Worm (Caenorhabditis elegans) whole organism, young adult: Measurements from ENCODE around the gene catp-7.

Source experiments
- B0019.2 ChIP-seq: fragments of 200-800 bp; sonication (Bioruptor generic); conservative IDR thresholded peaks from 2 replicates; pipeline ENCODE4 v1.3.6; 2022; ENCODE audit warnings: missing genetic modification reagents, missing genetic modification characterization, missing compliant biosample characterization
- B0261.1 ChIP-seq: sonication (generic microtip); optimal IDR thresholded peaks from 2 replicates; lab custom pipeline; 2016; ENCODE audit warnings: mild to moderate bottlenecking, missing genetic modification characterization, moderate library complexity, missing compliant biosample characterization
- B0336.3 ChIP-seq: fragments of 200-800 bp; sonication (Bioruptor generic); IDR thresholded peaks from 2 replicates; pipeline ENCODE4 v1.3.6; 2022; ENCODE audit warnings: missing genetic modification characterization, missing compliant biosample characterization
- F10E7.11 ChIP-seq: sonication (generic microtip); optimal IDR thresholded peaks from 2 replicates; lab custom pipeline; 2017; ENCODE audit warnings: mild to moderate bottlenecking, missing genetic modification characterization, moderate library complexity, missing compliant biosample characterization
- F37B4.10 ChIP-seq: fragments of 200-800 bp; sonication (Bioruptor generic); IDR thresholded peaks from 2 replicates; pipeline ENCODE4 v1.3.6; 2022; ENCODE audit warnings: missing genetic modification characterization, missing compliant biosample characterization
- F55B11.4 ChIP-seq: sonication (generic microtip); optimal IDR thresholded peaks from 2 replicates; lab custom pipeline; 2016; ENCODE audit warnings: missing compliant biosample characterization, missing genetic modification characterization, borderline replicate concordance; ENCODE audit not compliant: insufficient read depth
- Y53G8AR.9 ChIP-seq: fragments of 200-800 bp; sonication (Bioruptor generic); conservative IDR thresholded peaks from 2 replicates; pipeline ENCODE4 v1.3.6; 2022; ENCODE audit warnings: missing genetic modification reagents, missing genetic modification characterization, missing compliant biosample characterization
- Y56A3A.18 ChIP-seq: fragments of 200-800 bp; sonication (Bioruptor generic); IDR thresholded peaks from 2 replicates; pipeline ENCODE4 v1.3.6; 2022; ENCODE audit warnings: missing genetic modification reagents, missing genetic modification characterization, missing compliant biosample characterization
- akir-1 ChIP-seq: fragments of 200-800 bp; sonication (Bioruptor generic); optimal IDR thresholded peaks from 2 replicates; lab custom pipeline; 2018; ENCODE audit warnings: mild to moderate bottlenecking, missing genetic modification characterization, moderate library complexity, missing compliant biosample characterization
- aptf-3 ChIP-seq: fragments of 200-800 bp; sonication (Bioruptor generic); IDR thresholded peaks from 2 replicates; pipeline ENCODE4 v1.3.6; 2022; ENCODE audit warnings: missing genetic modification characterization, missing compliant biosample characterization
- atf-7 ChIP-seq: sonication (generic microtip); optimal IDR thresholded peaks from 2 replicates; lab custom pipeline; 2017; ENCODE audit warnings: mild to moderate bottlenecking, missing genetic modification characterization, missing compliant biosample characterization
- attf-5 ChIP-seq: fragments of 200-800 bp; sonication (Bioruptor generic); optimal IDR thresholded peaks from 2 replicates; lab custom pipeline; 2018; ENCODE audit warnings: mild to moderate bottlenecking, missing genetic modification characterization, missing compliant biosample characterization
- attf-6 ChIP-seq: fragments of 200-800 bp; sonication (Bioruptor generic); IDR thresholded peaks from 2 replicates; pipeline ENCODE4 v1.3.6; 2022; ENCODE audit warnings: missing genetic modification reagents, missing genetic modification characterization, missing compliant biosample characterization
- cebp-1 ChIP-seq, 2 experiments: fragments of 200-800 bp in 1 of 2; sonication (Bioruptor generic) in 1 of 2; sonication (generic microtip) in 1 of 2; IDR thresholded peaks in 1 of 2; optimal IDR thresholded peaks in 1 of 2; 2 replicates each; pipeline versions ENCODE4 v1.3.6 to Lab custom; 2017 to 2022; ENCODE audit warnings: missing compliant biosample characterization in 2 of 2, missing genetic modification characterization in 2 of 2, mild to moderate bottlenecking in 1 of 2, missing genetic modification reagents in 1 of 2, moderate library complexity in 1 of 2
- ceh-91 ChIP-seq: fragments of 200-800 bp; sonication (Bioruptor generic); IDR thresholded peaks from 2 replicates; pipeline ENCODE4 v1.3.6; 2022; ENCODE audit warnings: missing genetic modification reagents, missing genetic modification characterization, missing compliant biosample characterization
- chd-7 ChIP-seq: sonication (generic microtip); optimal IDR thresholded peaks from 2 replicates; lab custom pipeline; 2016; ENCODE audit warnings: mild to moderate bottlenecking, missing genetic modification characterization, moderate library complexity, missing compliant biosample characterization
- egl-44 ChIP-seq: fragments of 200-800 bp; sonication (Bioruptor generic); IDR thresholded peaks from 2 replicates; pipeline ENCODE4 v1.3.6; 2022; ENCODE audit warnings: missing genetic modification reagents, missing genetic modification characterization, missing compliant biosample characterization
- ekl-4 ChIP-seq: fragments of 200-800 bp; sonication (Bioruptor generic); IDR thresholded peaks from 2 replicates; pipeline ENCODE4 v1.3.6; 2022; ENCODE audit warnings: missing genetic modification reagents, missing genetic modification characterization, missing compliant biosample characterization
- fkh-3 ChIP-seq: sonication (generic microtip); optimal IDR thresholded peaks from 2 replicates; lab custom pipeline; 2016; ENCODE audit warnings: mild to moderate bottlenecking, missing genetic modification characterization, missing compliant biosample characterization
- gei-17 ChIP-seq: fragments of 200-800 bp; sonication (Bioruptor generic); optimal IDR thresholded peaks from 2 replicates; lab custom pipeline; 2018; ENCODE audit warnings: mild to moderate bottlenecking, missing genetic modification characterization, missing compliant biosample characterization
- him-1 ChIP-seq: sonication (generic microtip); optimal IDR thresholded peaks from 2 replicates; lab custom pipeline; 2016; ENCODE audit warnings: missing genotype, missing genetic modification reagents, missing genetic modification characterization, missing compliant biosample characterization
- hlh-26 ChIP-seq: fragments of 200-800 bp; sonication (Bioruptor generic); conservative IDR thresholded peaks from 2 replicates; pipeline ENCODE4 v1.3.6; 2022; ENCODE audit warnings: missing genetic modification reagents, missing genetic modification characterization, missing compliant biosample characterization
- hmg-1.2 ChIP-seq: fragments of 200-800 bp; sonication (Bioruptor generic); IDR thresholded peaks from 2 replicates; pipeline ENCODE4 v1.3.6; 2022; ENCODE audit warnings: missing genetic modification reagents, missing genetic modification characterization, missing compliant biosample characterization
- hmg-20 ChIP-seq: fragments of 200-800 bp; sonication (Bioruptor generic); IDR thresholded peaks from 2 replicates; pipeline ENCODE4 v1.3.6; 2022; ENCODE audit warnings: missing genetic modification reagents, missing genetic modification characterization, missing compliant biosample characterization
- hrde-1 ChIP-seq: sonication (generic microtip); optimal IDR thresholded peaks from 2 replicates; lab custom pipeline; 2016; ENCODE audit warnings: missing genetic modification characterization, mild to moderate bottlenecking, missing compliant biosample characterization, moderate library complexity, missing genotype, missing genetic modification reagents, borderline replicate concordance
- hsf-1 ChIP-seq: fragments of 200-800 bp; sonication (Bioruptor generic); IDR thresholded peaks from 2 replicates; pipeline ENCODE4 v1.3.6; 2022; ENCODE audit warnings: missing genetic modification reagents, missing genetic modification characterization, missing compliant biosample characterization
- let-526 ChIP-seq: fragments of 200-800 bp; sonication (Bioruptor generic); IDR thresholded peaks from 2 replicates; pipeline ENCODE4 v1.3.6; 2022; ENCODE audit warnings: missing genetic modification reagents, missing genetic modification characterization, missing compliant biosample characterization
- let-607 ChIP-seq, 2 experiments: fragments of 200-800 bp in 1 of 2; sonication (Bioruptor generic) in 1 of 2; sonication (generic microtip) in 1 of 2; optimal IDR thresholded peaks; 2 replicates each; lab custom pipeline; 2016 to 2018; ENCODE audit warnings: mild to moderate bottlenecking in 2 of 2, missing compliant biosample characterization in 2 of 2, missing genetic modification characterization in 2 of 2, moderate library complexity in 2 of 2, missing genotype in 1 of 2
- lin-40 ChIP-seq: sonication (generic microtip); optimal IDR thresholded peaks from 2 replicates; lab custom pipeline; 2016; ENCODE audit warnings: missing genetic modification characterization, mild to moderate bottlenecking, missing compliant biosample characterization, missing genotype, missing genetic modification reagents
- lin-54 ChIP-seq: fragments of 200-800 bp; sonication (Bioruptor generic); optimal IDR thresholded peaks from 2 replicates; lab custom pipeline; 2018; ENCODE audit warnings: mild to moderate bottlenecking, missing genetic modification characterization, missing compliant biosample characterization
- lir-1 ChIP-seq: fragments of 200-800 bp; sonication (Bioruptor generic); conservative IDR thresholded peaks from 2 replicates; pipeline ENCODE4 v1.3.6; 2022; ENCODE audit warnings: missing genetic modification reagents, missing genetic modification characterization, missing compliant biosample characterization
- lsl-1 ChIP-seq: fragments of 200-800 bp; sonication (Bioruptor generic); optimal IDR thresholded peaks from 2 replicates; lab custom pipeline; 2018; ENCODE audit warnings: mild to moderate bottlenecking, missing genetic modification characterization, moderate library complexity, missing compliant biosample characterization
- madf-10 ChIP-seq: sonication (generic microtip); optimal IDR thresholded peaks from 2 replicates; lab custom pipeline; 2016; ENCODE audit warnings: mild to moderate bottlenecking, missing genetic modification characterization, missing compliant biosample characterization
- madf-3 ChIP-seq: fragments of 200-800 bp; sonication (Bioruptor generic); IDR thresholded peaks from 2 replicates; pipeline ENCODE4 v1.3.6; 2022; ENCODE audit warnings: missing genetic modification reagents, missing genetic modification characterization, missing compliant biosample characterization
- madf-6 ChIP-seq: fragments of 200-800 bp; sonication (Bioruptor generic); IDR thresholded peaks from 2 replicates; pipeline ENCODE4 v1.3.6; 2022; ENCODE audit warnings: missing genetic modification reagents, missing genetic modification characterization, missing compliant biosample characterization
- mel-28 ChIP-seq: sonication (generic microtip); optimal IDR thresholded peaks from 2 replicates; lab custom pipeline; 2016; ENCODE audit warnings: borderline replicate concordance, mild to moderate bottlenecking, missing genetic modification characterization, missing compliant biosample characterization
- mes-4 ChIP-seq: sonication (generic microtip); optimal IDR thresholded peaks from 2 replicates; lab custom pipeline; 2016; ENCODE audit warnings: missing genotype, missing genetic modification characterization, missing compliant biosample characterization
- nfyb-1 ChIP-seq: fragments of 200-800 bp; sonication (Bioruptor generic); IDR thresholded peaks from 2 replicates; pipeline ENCODE4 v1.3.6; 2022; ENCODE audit warnings: missing genetic modification reagents, missing genetic modification characterization, missing compliant biosample characterization
- nhr-27 ChIP-seq: fragments of 200-800 bp; sonication (Bioruptor generic); optimal IDR thresholded peaks from 2 replicates; lab custom pipeline; 2018; ENCODE audit warnings: mild to moderate bottlenecking, missing genetic modification characterization, moderate library complexity, missing compliant biosample characterization
- nhr-80 ChIP-seq: sonication (generic microtip); optimal IDR thresholded peaks from 2 replicates; lab custom pipeline; 2016; ENCODE audit warnings: missing genetic modification characterization, missing compliant biosample characterization
- rpc-1 ChIP-seq, 2 experiments: fragments of 150-350 bp in 1 of 2; sonication (generic microtip) in 1 of 2; optimal IDR thresholded peaks; 2 replicates each; lab custom pipeline; 2014 to 2018; ENCODE audit warnings: missing biosample characterization in 1 of 2, missing genetic modification characterization in 1 of 2, missing genetic modification reagents in 1 of 2, missing genotype in 1 of 2
- tlf-1 ChIP-seq: fragments of 200-800 bp; sonication (Bioruptor generic); optimal IDR thresholded peaks from 2 replicates; lab custom pipeline; 2018; ENCODE audit warnings: mild to moderate bottlenecking, missing genetic modification characterization, missing compliant biosample characterization
- xnd-1 ChIP-seq: sonication (generic microtip); optimal IDR thresholded peaks from 2 replicates; lab custom pipeline; 2016; ENCODE audit warnings: missing genotype, missing genetic modification reagents, missing genetic modification characterization, missing compliant biosample characterization
- zim-3 ChIP-seq: sonication (generic microtip); optimal IDR thresholded peaks from 2 replicates; lab custom pipeline; 2017; ENCODE audit warnings: mild to moderate bottlenecking, missing genetic modification characterization, moderate library complexity, missing compliant biosample characterization
- ztf-22 ChIP-seq: fragments of 200-800 bp; sonication (Bioruptor generic); optimal IDR thresholded peaks from 2 replicates; lab custom pipeline; 2018; ENCODE audit warnings: mild to moderate bottlenecking, missing genetic modification characterization, moderate library complexity, missing compliant biosample characterization

The catp-7 gene

DNA sequence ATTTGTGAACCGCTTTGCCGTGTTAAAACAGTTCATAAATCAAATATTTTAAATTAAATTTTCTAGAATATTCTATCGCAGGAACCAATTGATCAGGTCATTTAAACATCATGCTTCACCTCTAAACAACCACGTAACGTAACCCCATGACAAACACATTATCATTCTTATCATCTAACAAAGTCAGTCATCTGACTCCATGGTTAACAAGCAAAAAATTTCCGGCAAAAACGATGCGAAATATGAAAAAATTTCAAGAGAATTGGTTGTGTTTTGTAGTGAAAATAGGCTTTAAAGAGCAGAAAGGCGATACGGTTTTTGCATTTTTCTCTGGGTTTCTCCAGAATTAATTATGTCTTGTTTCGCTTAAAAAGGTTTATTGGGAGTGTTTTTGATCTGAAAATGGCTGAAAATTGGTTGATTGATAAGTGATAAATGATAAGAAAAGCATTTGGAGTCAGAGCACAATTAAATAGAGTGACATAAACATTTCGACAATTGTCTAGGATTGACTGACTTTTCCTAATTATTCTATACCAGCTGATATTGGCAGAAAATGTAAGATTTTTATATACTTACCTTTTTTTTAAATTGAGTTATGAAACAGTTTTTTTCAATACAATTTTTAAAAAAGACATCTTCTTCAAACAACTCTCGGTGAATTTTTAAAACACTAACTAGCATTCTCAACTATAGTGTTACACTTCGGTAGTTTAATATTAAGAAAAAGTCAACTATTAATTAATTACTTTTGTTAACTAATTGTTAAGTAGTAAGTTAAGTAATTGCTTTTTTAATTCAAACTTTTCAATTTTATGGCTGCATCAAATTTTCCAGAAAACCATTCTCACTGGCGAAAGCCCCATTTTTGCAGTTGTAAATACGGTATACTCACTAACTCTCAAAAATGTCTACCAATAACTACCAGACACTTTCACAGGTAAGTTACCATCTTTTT is at the start of gene catp-7:
Gene catp-7 (plus strand): TSS at position 908 of the 958 bp plus-strand sequence.
- TF ChIP-seq lsl-1 (GFP tag; lab: Kevin White, UChicago) (no peak), B0336.3 (GFP tag; lab: Robert Waterston, UW) (no peak), fkh-3 (no peak), madf-10 (no peak), aptf-3 (GFP tag; lab: Robert Waterston, UW) (no peak), let-607 (tag; optimal IDR thresholded peaks at IDR 0.05; lab: Kevin White, UChicago) (peak in 1 of 2 experiments; percentile 44), chd-7 (tag; lab: Kevin White, UChicago) (peak; percentile 42), lin-54 (GFP tag; lab: Kevin White, UChicago) (no peak), him-1 (tag; lab: Kevin White, UChicago) (no peak), hrde-1 (tag; lab: Kevin White, UChicago) (no peak), cebp-1 (GFP tag; IDR thresholded peaks at IDR 0.05; lab: Robert Waterston, UW) (no peak), cebp-1 (tag; optimal IDR thresholded peaks at IDR 0.05; lab: Kevin White, UChicago) (peak; percentile 58), hmg-1.2 (GFP tag; lab: Robert Waterston, UW) (no peak), Y53G8AR.9 (0 out of 2 replicates have a peak, but pooled peaks have one; percentile 41), egl-44 (GFP tag; lab: Robert Waterston, UW) (no peak), akir-1 (GFP tag; lab: Kevin White, UChicago) (no peak), nhr-80 (tag; lab: Kevin White, UChicago) (peak; percentile 87), tlf-1 (GFP tag; lab: Kevin White, UChicago) (no peak), nhr-27 (tag; lab: Kevin White, UChicago) (no peak), ekl-4 (GFP tag; lab: Robert Waterston, UW) (no peak), mes-4 (tag; lab: Kevin White, UChicago) (no peak), gei-17 (GFP tag; lab: Kevin White, UChicago) (no peak), F10E7.11 (no peak), hsf-1 (GFP tag; lab: Robert Waterston, UW) (peak; percentile 84; the same call in 1 of the 2 replicates), F55B11.4 (no peak), lir-1 (GFP tag; lab: Robert Waterston, UW) (0 out of 2 replicates have a peak, but pooled peaks have one; percentile 30), attf-6 (no peak), atf-7 (tag; lab: Kevin White, UChicago) (peak; percentile 60), madf-3 (GFP tag; lab: Robert Waterston, UW) (no peak), B0019.2 (GFP tag; lab: Robert Waterston, UW) (no peak), ztf-22 (GFP tag; lab: Kevin White, UChicago) (no peak), hmg-20 (GFP tag; lab: Robert Waterston, UW) (no peak), madf-6 (GFP tag; lab: Robert Waterston, UW) (no peak), B0261.1 (tag; lab: Kevin White, UChicago) (no peak), xnd-1 (tag; lab: Kevin White, UChicago) (no peak), Y56A3A.18 (GFP tag; lab: Robert Waterston, UW) (no peak), rpc-1 (optimal IDR thresholded peaks at IDR 0.05; lab: Kevin White, UChicago) (no peak), rpc-1 (tag; optimal IDR thresholded peaks at IDR 0.05; lab: Kevin White, UChicago) (no peak), F37B4.10 (GFP tag; lab: Robert Waterston, UW) (no peak), ceh-91 (GFP tag; lab: Robert Waterston, UW) (no peak), attf-5 (GFP tag; lab: Kevin White, UChicago) (peak; percentile 22), zim-3 (tag; lab: Kevin White, UChicago) (no peak), mel-28 (tag; lab: Kevin White, UChicago) (no peak), nfyb-1 (peak; percentile 60; the same call in 1 of the 2 replicates), hlh-26 (GFP tag; lab: Robert Waterston, UW) (no peak), lin-40 (no peak), let-526 (0 out of 2 replicates have a peak, but pooled peaks have one; percentile 5)
